Fruit fly (Drosophila melanogaster) whole organism, embryonic: Measurements from ENCODE around the gene TwdlX.

Experiments
- Atf-2 ChIP-seq: fragments of 200-800 bp; sonication (Bioruptor generic); optimal IDR thresholded peaks from 2 replicates; lab custom pipeline; 2016; ENCODE audit warnings: missing biosample characterization, missing genetic modification characterization
- CG10209 ChIP-seq: fragments of 200-800 bp; sonication (Bioruptor generic); optimal IDR thresholded peaks from 3 replicates; lab custom pipeline; 2017; ENCODE audit warnings: missing biosample characterization, mild to moderate bottlenecking, missing genetic modification characterization, missing genetic modification reagents
- CG10462 ChIP-seq: fragments of 200-800 bp; sonication (Bioruptor generic); optimal IDR thresholded peaks from 2 replicates; lab custom pipeline; 2016; ENCODE audit warnings: missing biosample characterization, missing genetic modification characterization
- CG12219 ChIP-seq: fragments of 200-800 bp; sonication (Bioruptor generic); optimal IDR thresholded peaks from 3 replicates; lab custom pipeline; 2018; ENCODE audit warnings: missing biosample characterization, mild to moderate bottlenecking, missing genetic modification characterization
- CG12769 ChIP-seq: fragments of 200-800 bp; sonication (Bioruptor generic); optimal IDR thresholded peaks from 2 replicates; lab custom pipeline; 2019; ENCODE audit warnings: missing biosample characterization, mild to moderate bottlenecking, missing genetic modification characterization, moderate library complexity
- CG13296 ChIP-seq: fragments of 200-800 bp; sonication (Bioruptor generic); optimal IDR thresholded peaks from 3 replicates; lab custom pipeline; 2018; ENCODE audit warnings: missing biosample characterization, mild to moderate bottlenecking, missing genetic modification characterization
- CG14710 ChIP-seq: fragments of 200-800 bp; sonication (Bioruptor generic); optimal IDR thresholded peaks from 3 replicates; lab custom pipeline; 2019; ENCODE audit warnings: missing biosample characterization, mild to moderate bottlenecking, missing genetic modification characterization, moderate library complexity
- CG14965 ChIP-seq: fragments of 200-800 bp; sonication (Bioruptor generic); optimal IDR thresholded peaks from 2 replicates; lab custom pipeline; 2016; ENCODE audit warnings: missing biosample characterization, missing genetic modification characterization, borderline replicate concordance
- CG16815 ChIP-seq: fragments of 200-800 bp; sonication (Bioruptor generic); optimal IDR thresholded peaks from 3 replicates; lab custom pipeline; 2017; ENCODE audit warnings: missing biosample characterization, mild to moderate bottlenecking, missing genetic modification characterization
- CG17328 ChIP-seq: fragments of 200-800 bp; sonication (Bioruptor generic); IDR thresholded peaks from 2 replicates; pipeline ENCODE4 v1.3.6; 2022; ENCODE audit warnings: missing biosample characterization, missing genetic modification characterization
- CG18262 ChIP-seq: fragments of 200-800 bp; optimal IDR thresholded peaks from 3 replicates; lab custom pipeline; 2019; ENCODE audit warnings: missing biosample characterization, mild to moderate bottlenecking, missing genetic modification characterization, moderate library complexity
- CG31365 ChIP-seq: fragments of 200-800 bp; sonication (Bioruptor generic); optimal IDR thresholded peaks from 2 replicates; lab custom pipeline; 2018; ENCODE audit warnings: missing biosample characterization, mild to moderate bottlenecking, missing genetic modification characterization
- CG3407 ChIP-seq: fragments of 200-800 bp; sonication (Bioruptor generic); optimal IDR thresholded peaks from 2 replicates; lab custom pipeline; 2018; ENCODE audit warnings: missing biosample characterization, mild to moderate bottlenecking, missing genetic modification characterization
- CG5245 ChIP-seq: fragments of 200-800 bp; sonication (Bioruptor generic); optimal IDR thresholded peaks from 3 replicates; lab custom pipeline; 2016; ENCODE audit warnings: missing biosample characterization, missing genetic modification characterization
- CG6654 ChIP-seq: fragments of 200-800 bp; sonication (Bioruptor generic); optimal IDR thresholded peaks from 2 replicates; lab custom pipeline; 2017; ENCODE audit warnings: missing biosample characterization, mild to moderate bottlenecking, missing genetic modification characterization
- CG7745 ChIP-seq: fragments of 200-800 bp; sonication (Bioruptor generic); optimal IDR thresholded peaks from 2 replicates; lab custom pipeline; 2018; ENCODE audit warnings: missing biosample characterization, mild to moderate bottlenecking, missing genetic modification characterization, moderate library complexity
- CG8089 ChIP-seq: fragments of 200-800 bp; sonication (Bioruptor generic); optimal IDR thresholded peaks from 3 replicates; lab custom pipeline; 2016; ENCODE audit warnings: missing biosample characterization, missing genetic modification characterization
- Dbx ChIP-seq: fragments of 200-800 bp; sonication (Bioruptor generic); IDR thresholded peaks from 3 replicates; pipeline ENCODE4 v1.3.6; 2022; ENCODE audit warnings: missing biosample characterization, missing genetic modification characterization
- Dip3 ChIP-seq: fragments of 200-800 bp; sonication (Bioruptor generic); optimal IDR thresholded peaks from 3 replicates; lab custom pipeline; 2016; ENCODE audit warnings: missing biosample characterization, missing genetic modification characterization
- Doc3 ChIP-seq: fragments of 200-800 bp; sonication (Bioruptor generic); IDR thresholded peaks from 3 replicates; pipeline ENCODE4 v1.3.6; 2022; ENCODE audit warnings: missing biosample characterization, missing genetic modification characterization; ENCODE audit not compliant: partially characterized antibody
- Dp ChIP-seq: fragments of 200-800 bp; sonication (Bioruptor generic); optimal IDR thresholded peaks from 2 replicates; lab custom pipeline; 2018; ENCODE audit warnings: missing biosample characterization, mild to moderate bottlenecking, missing genetic modification characterization, moderate library complexity
- E2f2 ChIP-seq: fragments of 200-800 bp; sonication (Bioruptor generic); IDR thresholded peaks from 2 replicates; pipeline ENCODE4 v1.3.6; 2022; ENCODE audit warnings: missing biosample characterization, missing genetic modification characterization
- Hr51 ChIP-seq, 2 experiments: fragments of 200-800 bp; sonication (Bioruptor generic); optimal IDR thresholded peaks; 2 replicates in 1 of 2; 3 replicates in 1 of 2; lab custom pipeline; 2016 to 2018; ENCODE audit warnings: missing biosample characterization in 2 of 2, missing genetic modification characterization in 2 of 2, mild to moderate bottlenecking in 1 of 2, moderate library complexity in 1 of 2
- Optix ChIP-seq: fragments of 200-800 bp; sonication (Bioruptor generic); IDR thresholded peaks from 3 replicates; pipeline ENCODE4 v1.3.6; 2022; ENCODE audit warnings: missing biosample characterization, missing genetic modification characterization
- TFAM ChIP-seq: fragments of 200-800 bp; sonication (Bioruptor generic); optimal IDR thresholded peaks from 2 replicates; lab custom pipeline; 2017; ENCODE audit warnings: missing biosample characterization, missing genetic modification characterization, inconsistent platforms
- YL-1 ChIP-seq: fragments of 200-800 bp; sonication (Bioruptor generic); optimal IDR thresholded peaks from 3 replicates; lab custom pipeline; 2017; ENCODE audit warnings: missing biosample characterization, mild to moderate bottlenecking, missing genetic modification characterization
- bbx ChIP-seq: fragments of 200-800 bp; sonication (Bioruptor generic); IDR thresholded peaks from 2 replicates; pipeline ENCODE4 v1.3.6; 2022; ENCODE audit warnings: missing biosample characterization, missing genetic modification characterization; ENCODE audit not compliant: partially characterized antibody
- bowl ChIP-seq: fragments of 200-800 bp; sonication (Bioruptor generic); IDR thresholded peaks from 2 replicates; pipeline ENCODE4 v1.3.6; 2022; ENCODE audit warnings: missing biosample characterization, missing genetic modification characterization
- caup ChIP-seq: fragments of 200-800 bp; sonication (Bioruptor generic); optimal IDR thresholded peaks from 3 replicates; lab custom pipeline; 2017; ENCODE audit warnings: missing biosample characterization, mild to moderate bottlenecking, missing genetic modification characterization, moderate library complexity; ENCODE audit not compliant: severe bottlenecking
- fd64A ChIP-seq: fragments of 200-800 bp; sonication (Bioruptor generic); optimal IDR thresholded peaks from 3 replicates; lab custom pipeline; 2018; ENCODE audit warnings: missing biosample characterization, mild to moderate bottlenecking, missing genetic modification characterization
- fu2 ChIP-seq: fragments of 200-800 bp; sonication (Bioruptor generic); optimal IDR thresholded peaks from 2 replicates; lab custom pipeline; 2016; ENCODE audit warnings: missing biosample characterization, missing genetic modification characterization
- gem ChIP-seq: fragments of 200-800 bp; sonication (Bioruptor generic); optimal IDR thresholded peaks from 2 replicates; lab custom pipeline; 2019; ENCODE audit warnings: missing biosample characterization, mild to moderate bottlenecking, missing genetic modification characterization, moderate library complexity
- grau ChIP-seq: fragments of 200-800 bp; optimal IDR thresholded peaks from 3 replicates; lab custom pipeline; 2019; ENCODE audit warnings: missing biosample characterization, mild to moderate bottlenecking, missing genetic modification characterization, moderate library complexity
- klu ChIP-seq: fragments of 200-800 bp; sonication (Bioruptor generic); IDR thresholded peaks from 2 replicates; pipeline ENCODE4 v1.3.6; 2022; ENCODE audit warnings: missing biosample characterization, missing genetic modification characterization
- knrl ChIP-seq: fragments of 200-800 bp; sonication (Bioruptor generic); IDR thresholded peaks from 3 replicates; pipeline ENCODE4 v1.3.6; 2022; ENCODE audit warnings: missing biosample characterization, missing genetic modification characterization; ENCODE audit not compliant: partially characterized antibody
- lab ChIP-seq: fragments of 200-800 bp; sonication (Bioruptor generic); optimal IDR thresholded peaks from 3 replicates; lab custom pipeline; 2017; ENCODE audit warnings: missing biosample characterization, missing genetic modification characterization, mild to moderate bottlenecking, moderate library complexity, missing genetic modification reagents
- lbe ChIP-seq: fragments of 200-800 bp; sonication (Bioruptor generic); optimal IDR thresholded peaks from 2 replicates; lab custom pipeline; 2016; ENCODE audit warnings: missing biosample characterization, mild to moderate bottlenecking, missing genetic modification characterization
- maf-S ChIP-seq: fragments of 200-800 bp; sonication (Bioruptor generic); optimal IDR thresholded peaks from 2 replicates; lab custom pipeline; 2016; ENCODE audit warnings: missing biosample characterization, missing genetic modification characterization
- nerfin-1 ChIP-seq: fragments of 200-800 bp; sonication (Bioruptor generic); optimal IDR thresholded peaks from 3 replicates; lab custom pipeline; 2019; ENCODE audit warnings: missing biosample characterization, mild to moderate bottlenecking, missing genetic modification characterization, moderate library complexity
- pb ChIP-seq: fragments of 200-800 bp; sonication (Bioruptor generic); optimal IDR thresholded peaks from 3 replicates; lab custom pipeline; 2016; ENCODE audit warnings: missing biosample characterization, missing genetic modification characterization
- pnt ChIP-seq: fragments of 200-800 bp; sonication (Bioruptor generic); optimal IDR thresholded peaks from 3 replicates; lab custom pipeline; 2016; ENCODE audit warnings: missing biosample characterization, missing genetic modification characterization
- rib ChIP-seq: fragments of 200-800 bp; sonication (Bioruptor generic); IDR thresholded peaks from 2 replicates; pipeline ENCODE4 v1.3.6; 2022; ENCODE audit warnings: missing biosample characterization, missing genetic modification characterization
- sens-2 ChIP-seq: fragments of 200-800 bp; sonication (Bioruptor generic); IDR thresholded peaks from 2 replicates; pipeline ENCODE4 v1.3.6; 2022; ENCODE audit warnings: missing biosample characterization, missing genetic modification characterization
- sima ChIP-seq: fragments of 200-800 bp; sonication (Bioruptor generic); optimal IDR thresholded peaks from 2 replicates; lab custom pipeline; 2016; ENCODE audit warnings: missing biosample characterization, missing genetic modification characterization
- sna ChIP-seq: fragments of 200-800 bp; sonication (Bioruptor generic); IDR thresholded peaks from 2 replicates; pipeline ENCODE4 v1.3.6; 2022; ENCODE audit warnings: missing biosample characterization, missing genetic modification characterization; ENCODE audit not compliant: partially characterized antibody
- sob ChIP-seq: fragments of 200-800 bp; sonication (Bioruptor generic); IDR thresholded peaks from 2 replicates; pipeline ENCODE4 v1.3.6; 2022; ENCODE audit warnings: missing biosample characterization, missing genetic modification characterization
- ssp ChIP-seq: fragments of 200-800 bp; sonication (Bioruptor generic); IDR thresholded peaks from 2 replicates; pipeline ENCODE4 v1.3.6; 2022; ENCODE audit warnings: missing biosample characterization, missing genetic modification characterization
- stc ChIP-seq: fragments of 200-800 bp; sonication (Bioruptor generic); IDR thresholded peaks from 2 replicates; pipeline ENCODE4 v1.3.6; 2022; ENCODE audit warnings: missing biosample characterization, missing genetic modification characterization
- twi ChIP-seq: fragments of 200-800 bp; optimal IDR thresholded peaks from 2 replicates; lab custom pipeline; 2019; ENCODE audit warnings: missing biosample characterization, mild to moderate bottlenecking, missing genetic modification characterization, moderate library complexity
- vnd ChIP-seq: fragments of 200-800 bp; sonication (Bioruptor generic); IDR thresholded peaks from 3 replicates; pipeline ENCODE4 v1.3.6; 2022; ENCODE audit warnings: missing biosample characterization, missing genetic modification characterization; ENCODE audit not compliant: partially characterized antibody

TwdlX gene

DNA sequence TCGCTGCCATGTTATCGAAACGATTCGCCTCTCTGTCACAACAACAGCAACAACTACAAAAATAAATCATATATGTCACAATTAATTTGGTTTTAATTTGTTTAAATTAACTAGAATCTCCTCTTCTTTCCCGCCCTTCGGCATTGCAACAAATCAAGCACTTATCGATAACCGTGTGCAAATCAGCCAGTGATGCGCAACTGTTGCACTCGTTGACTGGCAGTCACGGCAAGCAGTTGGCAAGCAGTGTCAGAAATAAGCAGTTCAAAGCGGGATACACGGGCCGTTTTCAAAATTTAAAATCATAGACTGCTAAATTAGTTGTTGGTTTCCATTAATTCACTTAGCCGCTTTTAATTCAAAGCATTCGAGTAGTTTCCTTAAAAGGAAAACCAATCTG, 47.1 kb upstream of the TwdlX start, which contains the start of gene Axs (continued):
- no peak for TF ChIP-seq Optix (GFP tag; lab: Robert Waterston, UW)
- peak; percentile 79 for TF ChIP-seq bbx (GFP tag; lab: Robert Waterston, UW)
- TF ChIP-seq grau (tag; lab: Kevin White, UChicago): peak; percentile 38
- TF ChIP-seq lab (GFP tag; lab: Kevin White, UChicago): no peak
- no peak for TF ChIP-seq nerfin-1 (tag; lab: Kevin White, UChicago)
- TF ChIP-seq CG5245 (GFP tag; lab: Kevin White, UChicago): no peak
- no peak for TF ChIP-seq Dbx
- no peak for TF ChIP-seq fu2 (GFP tag; lab: Kevin White, UChicago)
- peak; percentile 15 for TF ChIP-seq Atf-2 (GFP tag; lab: Kevin White, UChicago)
- TF ChIP-seq maf-S (GFP tag; lab: Kevin White, UChicago): no peak
- TF ChIP-seq CG6654 (GFP tag; lab: Kevin White, UChicago): no peak
- TF ChIP-seq caup (GFP tag; lab: Kevin White, UChicago): no peak
- TF ChIP-seq pb (GFP tag; lab: Kevin White, UChicago): peak; percentile 37
- no peak for TF ChIP-seq CG18262 (tag; lab: Kevin White, UChicago)
- peak; percentile 97 for TF ChIP-seq CG31365 (tag; lab: Kevin White, UChicago)
- no peak for TF ChIP-seq pnt (GFP tag; lab: Kevin White, UChicago)
- peak; percentile 41 for TF ChIP-seq YL-1
- no peak for TF ChIP-seq sima (GFP tag; lab: Kevin White, UChicago)
- TF ChIP-seq CG10209 (GFP tag; lab: Kevin White, UChicago): no peak
- TF ChIP-seq sob (GFP tag; lab: Robert Waterston, UW): peak; percentile 43; the same call in 1 of the 2 replicates
- TF ChIP-seq Dip3 (GFP tag; lab: Kevin White, UChicago): no peak
- peak; percentile 17 for TF ChIP-seq gem
- no peak for TF ChIP-seq twi (tag; lab: Kevin White, UChicago)
- no peak for TF ChIP-seq CG7745
- peak; percentile 98 for TF ChIP-seq Dp (GFP tag; lab: Kevin White, UChicago)
- TF ChIP-seq CG17328 (GFP tag; lab: Robert Waterston, UW): no peak
- no peak for TF ChIP-seq CG12219 (GFP tag; lab: Kevin White, UChicago)
- TF ChIP-seq CG13296: no peak
- no peak for TF ChIP-seq CG14965 (GFP tag; lab: Kevin White, UChicago)
- TF ChIP-seq knrl (GFP tag; lab: Robert Waterston, UW): peak; percentile 80
- TF ChIP-seq klu (GFP tag; lab: Robert Waterston, UW): no peak
- TF ChIP-seq Hr51 (GFP tag; optimal IDR thresholded peaks at IDR 0.05; lab: Kevin White, UChicago): peak in 1 of 2 experiments; percentile 3
- no peak for TF ChIP-seq CG16815
- TF ChIP-seq E2f2 (GFP tag; lab: Robert Waterston, UW): peak; percentile 99
- no peak for TF ChIP-seq TFAM (GFP tag; lab: Kevin White, UChicago)
- TF ChIP-seq sens-2: no peak
- TF ChIP-seq rib (GFP tag; lab: Robert Waterston, UW): 0 out of 2 replicates have a peak, but pooled peaks have one; percentile 34
- TF ChIP-seq fd64A (GFP tag; lab: Kevin White, UChicago): no peak
- TF ChIP-seq CG10462 (GFP tag; lab: Kevin White, UChicago): no peak
- TF ChIP-seq lbe: no peak
- TF ChIP-seq bowl: no peak
- TF ChIP-seq CG3407 (GFP tag; lab: Kevin White, UChicago): no peak
- peak; percentile 44; the same call in 1 of the 3 replicates for TF ChIP-seq Doc3
- TF ChIP-seq stc: no peak
- peak; percentile 55 for TF ChIP-seq sna (GFP tag; lab: Robert Waterston, UW)
- peak; percentile 16 for TF ChIP-seq CG12769 (tag; lab: Kevin White, UChicago)
- TF ChIP-seq CG14710: peak; percentile 38
- no peak for TF ChIP-seq CG8089 (GFP tag; lab: Kevin White, UChicago)
- peak; percentile 58; the same call in 2 of the 3 replicates for TF ChIP-seq vnd (GFP tag; lab: Robert Waterston, UW)
- no peak for TF ChIP-seq ssp (GFP tag; lab: Robert Waterston, UW)
